Worm (Caenorhabditis elegans) whole organism, mixed stage, embryonic: ENCODE results near the gene srd-18.

Experiments used
- M03D4.4 ChIP-seq: sonication (generic microtip); optimal IDR thresholded peaks from 2 replicates; lab custom pipeline; 2017; ENCODE audit warnings: mild to moderate bottlenecking, missing genetic modification characterization, missing compliant biosample characterization
- bed-3 ChIP-seq: fragments of 200-800 bp; sonication (Bioruptor generic); optimal IDR thresholded peaks from 3 replicates; lab custom pipeline; 2018; ENCODE audit warnings: mild to moderate bottlenecking, missing genetic modification characterization, moderate library complexity, missing compliant biosample characterization
- blmp-1 ChIP-seq: fragments of 150-350 bp; optimal IDR thresholded peaks from 2 replicates; lab custom pipeline; 2014; ENCODE audit warnings: missing biosample characterization, missing genetic modification characterization
- ceh-39 ChIP-seq: fragments of 150-350 bp; optimal IDR thresholded peaks from 2 replicates; lab custom pipeline; 2014; ENCODE audit warnings: missing biosample characterization, missing genetic modification characterization
- ceh-43 ChIP-seq: fragments of 200-800 bp; sonication (Bioruptor generic); optimal IDR thresholded peaks from 2 replicates; lab custom pipeline; 2018; ENCODE audit warnings: mild to moderate bottlenecking, missing genetic modification characterization, moderate library complexity, missing compliant biosample characterization
- ceh-83 ChIP-seq: fragments of 200-800 bp; sonication (Bioruptor generic); optimal IDR thresholded peaks from 2 replicates; lab custom pipeline; 2018; ENCODE audit warnings: mild to moderate bottlenecking, missing genetic modification characterization, missing compliant biosample characterization
- ces-1 ChIP-seq: fragments of 150-350 bp; optimal IDR thresholded peaks from 2 replicates; lab custom pipeline; 2014; ENCODE audit warnings: missing biosample characterization, missing genetic modification reagents, missing genetic modification characterization
- cnd-1 ChIP-seq: fragments of 200-800 bp; sonication (Bioruptor generic); optimal IDR thresholded peaks from 2 replicates; lab custom pipeline; 2018; ENCODE audit warnings: mild to moderate bottlenecking, missing genetic modification characterization, missing compliant biosample characterization
- drap-1 ChIP-seq: fragments of 200-800 bp; sonication (Bioruptor generic); optimal IDR thresholded peaks from 3 replicates; lab custom pipeline; 2018; ENCODE audit warnings: mild to moderate bottlenecking, missing genetic modification characterization, missing compliant biosample characterization
- elt-1 ChIP-seq: sonication (generic microtip); optimal IDR thresholded peaks from 2 replicates; lab custom pipeline; 2017; ENCODE audit warnings: missing genetic modification characterization, mild to moderate bottlenecking, missing compliant biosample characterization, antibody characterized with exemption, moderate library complexity, borderline replicate concordance; ENCODE audit not compliant: insufficient read depth
- elt-3 ChIP-seq: fragments of 150-350 bp; optimal IDR thresholded peaks from 2 replicates; lab custom pipeline; 2014; ENCODE audit warnings: missing biosample characterization, missing genetic modification characterization
- flh-1 ChIP-seq: fragments of 200-800 bp; sonication (Bioruptor generic); optimal IDR thresholded peaks from 2 replicates; lab custom pipeline; 2018; ENCODE audit warnings: mild to moderate bottlenecking, missing genetic modification characterization, moderate library complexity, missing compliant biosample characterization
- ham-2 ChIP-seq: fragments of 200-800 bp; sonication (Bioruptor generic); optimal IDR thresholded peaks from 2 replicates; lab custom pipeline; 2018; ENCODE audit warnings: mild to moderate bottlenecking, missing genetic modification characterization, missing compliant biosample characterization
- hlh-1 ChIP-seq: fragments of 150-350 bp; optimal IDR thresholded peaks from 2 replicates; lab custom pipeline; 2014; ENCODE audit warnings: missing biosample characterization, missing genetic modification reagents, missing genetic modification characterization
- lin-13 ChIP-seq: fragments of 150-350 bp; optimal IDR thresholded peaks from 2 replicates; lab custom pipeline; 2014; ENCODE audit warnings: missing biosample characterization, missing genetic modification characterization
- lin-32 ChIP-seq: fragments of 200-800 bp; sonication (Bioruptor generic); optimal IDR thresholded peaks from 2 replicates; lab custom pipeline; 2018; ENCODE audit warnings: mild to moderate bottlenecking, missing genetic modification characterization, missing compliant biosample characterization
- lsy-2 ChIP-seq: fragments of 150-350 bp; optimal IDR thresholded peaks from 2 replicates; lab custom pipeline; 2014; ENCODE audit warnings: missing biosample characterization, missing genetic modification characterization
- mab-5 ChIP-seq: fragments of 150-350 bp; optimal IDR thresholded peaks from 2 replicates; lab custom pipeline; 2014; ENCODE audit warnings: missing biosample characterization, missing genetic modification characterization
- mep-1 ChIP-seq: fragments of 150-350 bp; optimal IDR thresholded peaks from 2 replicates; lab custom pipeline; 2017; ENCODE audit warnings: missing biosample characterization, missing genetic modification reagents, missing genetic modification characterization, inconsistent platforms
- mls-2 ChIP-seq: sonication (generic microtip); optimal IDR thresholded peaks from 2 replicates; lab custom pipeline; 2016; ENCODE audit warnings: mild to moderate bottlenecking, missing genetic modification characterization, moderate library complexity, missing compliant biosample characterization
- nhr-12 ChIP-seq: fragments of 150-350 bp; optimal IDR thresholded peaks from 2 replicates; lab custom pipeline; 2014; ENCODE audit warnings: missing biosample characterization, missing genetic modification characterization
- nhr-2 ChIP-seq: fragments of 150-350 bp; optimal IDR thresholded peaks from 2 replicates; lab custom pipeline; 2014; ENCODE audit warnings: missing biosample characterization, missing genetic modification characterization
- nhr-237 ChIP-seq: fragments of 150-350 bp; optimal IDR thresholded peaks from 2 replicates; lab custom pipeline; 2014; ENCODE audit warnings: missing biosample characterization, missing genetic modification characterization
- nhr-28 ChIP-seq: fragments of 150-350 bp; optimal IDR thresholded peaks from 2 replicates; lab custom pipeline; 2014; ENCODE audit warnings: missing biosample characterization, missing genetic modification characterization
- nhr-76 ChIP-seq: sonication (generic microtip); optimal IDR thresholded peaks from 2 replicates; lab custom pipeline; 2017; ENCODE audit warnings: missing biosample characterization, missing genetic modification characterization
- pha-4 ChIP-seq: fragments of 150-350 bp; optimal IDR thresholded peaks from 2 replicates; lab custom pipeline; 2018; ENCODE audit warnings: missing biosample characterization, missing genetic modification reagents, missing genetic modification characterization
- sem-2 ChIP-seq: fragments of 200-800 bp; sonication (Bioruptor generic); optimal IDR thresholded peaks from 2 replicates; lab custom pipeline; 2018; ENCODE audit warnings: mild to moderate bottlenecking, missing genetic modification characterization, missing compliant biosample characterization
- snpc-4 ChIP-seq: fragments of 150-350 bp; optimal IDR thresholded peaks from 2 replicates; lab custom pipeline; 2014; ENCODE audit warnings: missing biosample characterization, missing genetic modification characterization
- sptf-1 ChIP-seq: sonication (generic microtip); optimal IDR thresholded peaks from 2 replicates; lab custom pipeline; 2017; ENCODE audit warnings: mild to moderate bottlenecking, missing genetic modification characterization, moderate library complexity, missing compliant biosample characterization
- tbx-8 ChIP-seq: fragments of 200-800 bp; sonication (Bioruptor generic); optimal IDR thresholded peaks from 2 replicates; lab custom pipeline; 2018; ENCODE audit warnings: mild to moderate bottlenecking, missing genetic modification characterization, moderate library complexity, missing compliant biosample characterization
- unc-120 ChIP-seq: sonication (generic microtip); optimal IDR thresholded peaks from 2 replicates; lab custom pipeline; 2017; ENCODE audit warnings: missing genetic modification characterization, missing compliant biosample characterization; ENCODE audit not compliant: poor library complexity, severe bottlenecking
- unc-39 ChIP-seq: fragments of 150-350 bp; optimal IDR thresholded peaks from 2 replicates; lab custom pipeline; 2014; ENCODE audit warnings: missing biosample characterization, missing genetic modification characterization
- unc-62 ChIP-seq: fragments of 150-350 bp; optimal IDR thresholded peaks from 2 replicates; lab custom pipeline; 2014; ENCODE audit warnings: missing biosample characterization, missing genetic modification reagents, missing genetic modification characterization
- zip-8 ChIP-seq: fragments of 150-350 bp; optimal IDR thresholded peaks from 2 replicates; lab custom pipeline; 2014; ENCODE audit warnings: missing biosample characterization, missing genetic modification characterization
- ztf-11 ChIP-seq: fragments of 150-350 bp; optimal IDR thresholded peaks from 2 replicates; lab custom pipeline; 2014; ENCODE audit warnings: missing biosample characterization, missing genetic modification characterization

The srd-18 gene

ce11 chrV:13402524-13402923, 24.1 kb downstream of the srd-18 start:
- TF ChIP-seq unc-120 (tag; lab: Kevin White, UChicago) (peak; percentile 24), ceh-83 (GFP tag; lab: Kevin White, UChicago) (no peak), mep-1 (tag; lab: Kevin White, UChicago) (no peak), nhr-2 (tag; lab: Kevin White, UChicago) (no peak), cnd-1 (peak; percentile 9), unc-62 (peak; percentile 58), sptf-1 (tag; lab: Kevin White, UChicago) (no peak), mls-2 (tag; lab: Kevin White, UChicago) (no peak), pha-4 (tag; lab: Kevin White, UChicago) (no peak), drap-1 (no peak), nhr-28 (tag; lab: Kevin White, UChicago) (no peak), hlh-1 (tag; lab: Kevin White, UChicago) (peak; percentile 56)

ce11 chrV:13401669-13402068, 25.0 kb downstream of the srd-18 start:
- no peak for TF ChIP-seq mep-1 (tag; lab: Kevin White, UChicago)
- TF ChIP-seq ces-1 = peak; percentile 65

- TF ChIP-seq ceh-39 (tag; lab: Kevin White, UChicago) = no peak
- no peak for TF ChIP-seq pha-4 (tag; lab: Kevin White, UChicago)
- peak; percentile 45 for TF ChIP-seq tbx-8 (GFP tag; lab: Kevin White, UChicago)
- TF ChIP-seq lsy-2 (tag; lab: Kevin White, UChicago) = no peak
- no peak for TF ChIP-seq ceh-43 (GFP tag; lab: Kevin White, UChicago)
- no peak for TF ChIP-seq elt-1 (tag; lab: Kevin White, UChicago)
- peak; percentile 74 for TF ChIP-seq ces-1
- TF ChIP-seq nhr-28 (tag; lab: Kevin White, UChicago) = no peak
- peak; percentile 15 for TF ChIP-seq unc-62
- peak; percentile 49 for TF ChIP-seq cnd-1
- peak; percentile 55 for TF ChIP-seq mep-1 (tag; lab: Kevin White, UChicago)
- peak; percentile 48 for TF ChIP-seq nhr-2 (tag; lab: Kevin White, UChicago)
- TF ChIP-seq snpc-4 (tag; lab: Kevin White, UChicago) = no peak
- TF ChIP-seq mab-5 (tag; lab: Kevin White, UChicago) = no peak
- no peak for TF ChIP-seq flh-1 (GFP tag; lab: Kevin White, UChicago)
- peak; percentile 66 for TF ChIP-seq M03D4.4 (tag; lab: Kevin White, UChicago)
- TF ChIP-seq drap-1 = peak; percentile 51
- no peak for TF ChIP-seq blmp-1 (tag; lab: Kevin White, UChicago)
- no peak for TF ChIP-seq nhr-76 (tag; lab: Kevin White, UChicago)
- TF ChIP-seq bed-3 = no peak
- no peak for TF ChIP-seq elt-3 (tag; lab: Kevin White, UChicago)
- TF ChIP-seq sem-2 (GFP tag; lab: Kevin White, UChicago) = no peak
- TF ChIP-seq unc-39 = no peak
- peak; percentile 81 for TF ChIP-seq sptf-1 (tag; lab: Kevin White, UChicago)
- no peak for TF ChIP-seq lin-13 (tag; lab: Kevin White, UChicago)
- TF ChIP-seq lin-32 (GFP tag; lab: Kevin White, UChicago) = no peak
- TF ChIP-seq unc-120 (tag; lab: Kevin White, UChicago) = peak; percentile 66
- TF ChIP-seq nhr-237 = no peak
- TF ChIP-seq ztf-11 (tag; lab: Kevin White, UChicago) = no peak
- TF ChIP-seq mls-2 (tag; lab: Kevin White, UChicago) = peak; percentile 74
- peak; percentile 27 for TF ChIP-seq ham-2 (GFP tag; lab: Kevin White, UChicago)
- no peak for TF ChIP-seq ceh-83 (GFP tag; lab: Kevin White, UChicago)
- TF ChIP-seq zip-8 (tag; lab: Kevin White, UChicago) = no peak
- peak; percentile 55 for TF ChIP-seq hlh-1 (tag; lab: Kevin White, UChicago)
- no peak for TF ChIP-seq nhr-12 (tag; lab: Kevin White, UChicago)
Measured at ce11 chrV:13396426-13396825, 30.2 kb downstream of the srd-18 start.

ce11 chrV:13394968-13395367, 31.7 kb downstream of the srd-18 start:
- peak; percentile 12 for TF ChIP-seq ces-1
- no peak for TF ChIP-seq drap-1
- peak; percentile 2 for TF ChIP-seq sptf-1 (tag; lab: Kevin White, UChicago)
- TF ChIP-seq unc-62 = peak; percentile 64
- no peak for TF ChIP-seq elt-3 (tag; lab: Kevin White, UChicago)
- no peak for TF ChIP-seq snpc-4 (tag; lab: Kevin White, UChicago)
